Fruit fly (Drosophila melanogaster): ENCODE data around the gene Acbp3.

Gene Acbp3

DNA sequence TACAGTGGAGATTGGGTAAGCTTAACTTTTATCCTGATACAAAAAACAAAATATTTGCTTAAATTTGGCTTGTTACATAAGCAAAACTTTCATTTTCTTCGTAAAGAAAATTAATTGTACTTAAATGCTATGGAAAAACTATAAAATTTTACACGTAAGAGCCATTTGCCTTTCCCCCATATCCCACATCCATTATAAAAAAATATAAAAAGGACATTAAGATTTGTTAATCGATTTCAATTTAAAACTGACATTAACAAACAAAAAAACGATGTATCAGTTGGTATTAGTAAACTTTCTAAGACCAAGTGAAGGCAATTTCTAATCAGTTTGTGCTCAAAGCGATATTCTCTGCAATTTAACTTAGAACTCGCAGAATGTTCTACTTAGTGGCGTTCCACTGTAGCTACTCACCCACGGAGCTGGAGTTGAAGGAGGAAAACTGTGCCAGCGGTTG lies 24.9 kb downstream of the Acbp3 start (continued):
- TF ChIP-seq Atf6 (GFP tag; IDR thresholded peaks at IDR 0.05) (no peak), CG15696 (tag; optimal IDR thresholded peaks at IDR 0.05) (peak; percentile 10), NFAT (GFP tag; IDR thresholded peaks at IDR 0.05) (no peak), oc (tag; optimal IDR thresholded peaks at IDR 0.05) (no peak), sens (GFP tag) (peak; percentile 67), insv (GFP tag; optimal IDR thresholded peaks at IDR 0.05) (no peak), az2 (GFP tag; optimal IDR thresholded peaks at IDR 0.05) (peak; percentile 27), luna (GFP tag; optimal IDR thresholded peaks at IDR 0.05) (no peak), D (optimal IDR thresholded peaks at IDR 0.05) (no peak), D (GFP tag; optimal IDR thresholded peaks at IDR 0.05) (no peak), Trl (optimal IDR thresholded peaks at IDR 0.05) (no peak), Trl (GFP tag; optimal IDR thresholded peaks at IDR 0.05) (no peak), cwo (GFP tag; optimal IDR thresholded peaks at IDR 0.05) (peak; percentile 12), CG6689 (GFP tag; IDR thresholded peaks at IDR 0.05) (no peak), HHEX (GFP tag; optimal IDR thresholded peaks at IDR 0.05) (no peak), tin (GFP tag; optimal IDR thresholded peaks at IDR 0.05) (no peak), her (GFP tag; optimal IDR thresholded peaks at IDR 0.05) (no peak), CG13424 (tag; optimal IDR thresholded peaks at IDR 0.05) (peak; percentile 31), Ssrp (tag; optimal IDR thresholded peaks at IDR 0.05) (peak; percentile 33), BEAF-32 (GFP tag; optimal IDR thresholded peaks at IDR 0.05) (no peak), trem (tag; optimal IDR thresholded peaks at IDR 0.05) (no peak), ab (GFP tag; optimal IDR thresholded peaks at IDR 0.05) (no peak), CG11723 (GFP tag; optimal IDR thresholded peaks at IDR 0.05) (peak; percentile 22), dpn (GFP tag; optimal IDR thresholded peaks at IDR 0.05) (peak; percentile 1 to 21), Xrp1 (GFP tag; IDR thresholded peaks at IDR 0.05) (peak; percentile 20; the same call in 1 of the 2 replicates), CG11696 (GFP tag; IDR thresholded peaks at IDR 0.05) (no peak), tup (GFP tag; optimal IDR thresholded peaks at IDR 0.05) (no peak), CG4820 (GFP tag; optimal IDR thresholded peaks at IDR 0.05) (peak; percentile 13), btn (GFP tag; optimal IDR thresholded peaks at IDR 0.05) (no peak), ftz-f1 (GFP tag; optimal IDR thresholded peaks at IDR 0.05) (no peak), CG16779 (GFP tag; IDR thresholded peaks at IDR 0.05) (no peak), CG17359 (tag; optimal IDR thresholded peaks at IDR 0.05) (no peak), gfzf (GFP tag; optimal IDR thresholded peaks at IDR 0.05) (no peak), CG15269 (tag; optimal IDR thresholded peaks at IDR 0.05) (no peak), Blimp-1 (GFP tag; optimal IDR thresholded peaks at IDR 0.05) (no peak), Usf (GFP tag; optimal IDR thresholded peaks at IDR 0.05) (no peak), Atf3 (GFP tag; optimal IDR thresholded peaks at IDR 0.05) (no peak), dan (GFP tag; IDR thresholded peaks at IDR 0.05) (no peak), Dbx (GFP tag; IDR thresholded peaks at IDR 0.05) (no peak), odd (GFP tag; optimal IDR thresholded peaks at IDR 0.05) (peak; percentile 19), p53 (GFP tag; optimal IDR thresholded peaks at IDR 0.05) (no peak), CG10209 (GFP tag; optimal IDR thresholded peaks at IDR 0.05) (peak; percentile 11), CG12299 (tag; optimal IDR thresholded peaks at IDR 0.05) (no peak), Chrac-16 (GFP tag; optimal IDR thresholded peaks at IDR 0.05) (peak; percentile 37), rib (GFP tag; IDR thresholded peaks at IDR 0.05) (no peak), org-1 (GFP tag; optimal IDR thresholded peaks at IDR 0.05) (peak; percentile 26), CG6854 (GFP tag; optimal IDR thresholded peaks at IDR 0.05) (no peak), CG9609 (GFP tag; optimal IDR thresholded peaks at IDR 0.05) (no peak), inv (GFP tag; IDR thresholded peaks at IDR 0.05; ENCODE audit: partially characterized antibody) (no peak), CG31388 (GFP tag; optimal IDR thresholded peaks at IDR 0.05) (no peak), fd102C (GFP tag; optimal IDR thresholded peaks at IDR 0.05) (no peak), Fer2 (tag; optimal IDR thresholded peaks at IDR 0.05) (no peak)

Data from whole organism, embryonic.